Fruit fly (Drosophila melanogaster): ENCODE results near the gene CG46468.
A peak's percentile ranks its signal among the peaks of the same experiment; 100 is the strongest.

CG46468 gene

DNA sequence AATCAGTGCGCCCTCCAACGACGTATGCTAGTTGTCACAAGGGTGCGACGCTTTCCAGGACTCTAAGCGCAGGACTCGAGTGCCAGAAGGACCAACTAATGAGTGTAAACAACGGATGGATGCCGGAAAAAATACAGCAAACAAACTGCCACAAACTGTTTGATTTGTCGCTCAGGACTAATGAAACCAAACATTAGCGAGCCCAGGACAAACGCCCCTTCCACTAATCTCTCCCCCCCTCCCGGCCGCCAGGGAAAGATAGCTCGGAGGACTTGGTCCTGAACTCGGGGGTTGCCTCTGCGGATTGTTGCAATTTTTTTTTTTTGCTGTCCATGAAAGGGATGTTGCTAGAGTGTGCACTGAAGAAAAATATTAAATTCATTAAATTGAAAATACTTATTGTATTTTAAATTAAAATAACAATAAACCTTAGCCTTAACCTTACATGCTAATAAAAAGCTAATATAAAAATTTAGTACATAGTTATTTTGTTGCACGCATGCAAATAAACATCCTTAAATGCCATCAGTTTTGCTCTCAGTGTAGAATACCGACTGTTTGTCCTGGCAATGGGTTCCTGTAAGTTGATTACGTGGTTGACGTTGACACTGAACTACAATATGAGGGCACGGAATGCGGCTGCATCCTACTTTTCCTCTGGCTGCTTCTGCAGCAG is 29.5 kb upstream of the CG46468 start (continued):
- TF ChIP-seq org-1 (GFP tag; optimal IDR thresholded peaks at IDR 0.05) (peak; percentile 6), kah (GFP tag; optimal IDR thresholded peaks at IDR 0.05) (no peak), sim (GFP tag; IDR thresholded peaks at IDR 0.05) (peak; percentile 48; the same call in 1 of the 2 replicates), Lim3 (GFP tag; IDR thresholded peaks at IDR 0.05) (no peak), CG3163 (GFP tag; optimal IDR thresholded peaks at IDR 0.05) (no peak), NK7.1 (GFP tag; optimal IDR thresholded peaks at IDR 0.05) (no peak), Six4 (GFP tag; optimal IDR thresholded peaks at IDR 0.05) (peak; percentile 33), prd (optimal IDR thresholded peaks at IDR 0.05) (no peak), prd (GFP tag; IDR thresholded peaks at IDR 0.05) (peak; percentile 79; the same call in 2 of the 3 replicates), seq (GFP tag; IDR thresholded peaks at IDR 0.05) (no peak), CG15073 (GFP tag; optimal IDR thresholded peaks at IDR 0.05) (no peak), CG34376 (GFP tag; optimal IDR thresholded peaks at IDR 0.05) (no peak), Hr3 (GFP tag; optimal IDR thresholded peaks at IDR 0.05) (peak; percentile 33), ro (GFP tag; IDR thresholded peaks at IDR 0.05) (no peak), CG17359 (tag; optimal IDR thresholded peaks at IDR 0.05) (peak; percentile 50), ssp (GFP tag; IDR thresholded peaks at IDR 0.05) (peak; percentile 33; the same call in 1 of the 2 replicates), bbx (GFP tag; IDR thresholded peaks at IDR 0.05; ENCODE audit: partially characterized antibody) (no peak), Side (GFP tag; optimal IDR thresholded peaks at IDR 0.05) (no peak), sc (optimal IDR thresholded peaks at IDR 0.05) (no peak), sc (GFP tag; optimal IDR thresholded peaks at IDR 0.05) (peak; percentile 15), HLH3B (GFP tag; IDR thresholded peaks at IDR 0.05) (peak; percentile 34; the same call in 1 of the 2 replicates), ap (GFP tag; IDR thresholded peaks at IDR 0.05) (peak; percentile 45), zen2 (GFP tag; IDR thresholded peaks at IDR 0.05; ENCODE audit: partially characterized antibody) (no peak), Fer1 (GFP tag; optimal IDR thresholded peaks at IDR 0.05) (no peak), CG6683 (GFP tag; optimal IDR thresholded peaks at IDR 0.05) (no peak), dm (GFP tag; optimal IDR thresholded peaks at IDR 0.05) (no peak), Dref (GFP tag; IDR thresholded peaks at IDR 0.05) (no peak), slou (GFP tag; optimal IDR thresholded peaks at IDR 0.05) (no peak), CG2199 (GFP tag; IDR thresholded peaks at IDR 0.05) (no peak), Oli (tag; optimal IDR thresholded peaks at IDR 0.05) (peak; percentile 32), CG4360 (GFP tag; IDR thresholded peaks at IDR 0.05) (peak; percentile 39; the same call in 1 of the 2 replicates), slbo (GFP tag; IDR thresholded peaks at IDR 0.05) (0 out of 2 replicates have a peak, but pooled peaks have one; percentile 13), CG1603 (tag; optimal IDR thresholded peaks at IDR 0.05) (peak; percentile 11), CG9609 (GFP tag; optimal IDR thresholded peaks at IDR 0.05) (no peak), CG12391 (tag; optimal IDR thresholded peaks at IDR 0.05) (peak; percentile 61), CG6813 (GFP tag; optimal IDR thresholded peaks at IDR 0.05) (peak; percentile 32), CG1024 (GFP tag; IDR thresholded peaks at IDR 0.05) (0 out of 2 replicates have a peak, but pooled peaks have one; percentile 15), CG11093 (GFP tag; IDR thresholded peaks at IDR 0.05) (no peak), trh (GFP tag; optimal IDR thresholded peaks at IDR 0.05) (no peak), CG4404 (GFP tag; IDR thresholded peaks at IDR 0.05) (peak; percentile 73), ind (GFP tag; optimal IDR thresholded peaks at IDR 0.05) (no peak), fd64A (GFP tag; optimal IDR thresholded peaks at IDR 0.05) (no peak), CG31365 (tag; optimal IDR thresholded peaks at IDR 0.05) (no peak), chm (GFP tag; IDR thresholded peaks at IDR 0.05) (peak; percentile 72; the same call in 1 of the 2 replicates), h (optimal IDR thresholded peaks at IDR 0.05) (no peak), ci (GFP tag; IDR thresholded peaks at IDR 0.05) (0 out of 3 replicates have a peak, but pooled peaks have one; percentile 35), chif (GFP tag; optimal IDR thresholded peaks at IDR 0.05) (peak in 1 of 2 experiments; percentile 32), en (GFP tag; optimal IDR thresholded peaks at IDR 0.05) (no peak), CG10959 (GFP tag; IDR thresholded peaks at IDR 0.05) (peak; percentile 73), phol (tag; optimal IDR thresholded peaks at IDR 0.05) (peak; percentile 73), rib (GFP tag; IDR thresholded peaks at IDR 0.05) (no peak), croc (GFP tag; conservative IDR thresholded peaks at IDR 0.05) (peak; percentile 65)
